Worm (Caenorhabditis elegans): ENCODE data around the gene EGAP1.1.

DNA sequence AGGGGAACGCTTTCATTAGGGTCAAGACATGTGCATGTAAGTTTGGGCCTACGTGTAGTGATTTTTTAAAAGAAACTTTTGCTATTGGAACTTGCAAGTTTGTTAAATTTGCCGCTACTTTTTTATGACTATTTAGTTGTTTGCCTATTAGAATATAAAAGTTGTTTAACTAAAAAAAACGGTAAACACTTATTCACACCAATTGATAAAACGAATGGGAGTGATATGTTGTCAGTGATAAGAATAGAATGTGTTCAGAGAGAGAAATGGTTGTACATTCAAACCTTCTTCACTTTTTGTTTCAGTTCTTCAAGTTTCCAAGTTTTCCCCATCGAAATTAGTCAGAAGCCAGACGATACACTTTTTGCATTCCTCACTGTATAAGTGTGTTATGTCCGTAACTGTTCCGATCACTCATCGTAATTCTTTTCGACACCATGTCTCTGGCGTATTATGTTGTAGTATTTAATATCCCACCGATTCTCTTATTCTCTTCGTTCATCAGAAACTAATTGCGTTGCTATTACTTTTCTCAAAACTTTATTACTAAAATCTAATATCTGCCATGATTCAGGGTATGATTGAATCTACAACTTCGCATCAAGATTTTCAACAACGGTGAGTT is 28.9 kb upstream of the EGAP1.1 start, which contains the start of gene dct-6:
- no peak for TF ChIP-seq F13H6.1 (tag; optimal IDR thresholded peaks at IDR 0.05)
- no peak for TF ChIP-seq lin-39 (tag; optimal IDR thresholded peaks at IDR 0.05)
- no peak for TF ChIP-seq lin-13 (GFP tag; optimal IDR thresholded peaks at IDR 0.05)
